Worm (Caenorhabditis elegans) whole organism, L4/young adult: ENCODE measurements around the gene F23A7.3.
"Not testable (repeated sequence)": the region's sequence is repeated elsewhere in the genome, so short reads cannot be mapped to it uniquely, and the experiment has no call there.

Source experiments
- W03F9.2 ChIP-seq: fragments of 150-350 bp; optimal IDR thresholded peaks from 2 replicates; lab custom pipeline; 2014; ENCODE audit warnings: missing biosample characterization, missing genetic modification characterization
- dao-5 ChIP-seq: sonication (generic microtip); optimal IDR thresholded peaks from 2 replicates; lab custom pipeline; 2016; ENCODE audit warnings: missing genotype, missing genetic modification characterization, moderate library complexity, missing compliant biosample characterization
- him-1 ChIP-seq: sonication (generic microtip); optimal IDR thresholded peaks from 2 replicates; lab custom pipeline; 2016; ENCODE audit warnings: missing genotype, missing genetic modification reagents, missing genetic modification characterization, missing compliant biosample characterization

F23A7.3 gene

DNA sequence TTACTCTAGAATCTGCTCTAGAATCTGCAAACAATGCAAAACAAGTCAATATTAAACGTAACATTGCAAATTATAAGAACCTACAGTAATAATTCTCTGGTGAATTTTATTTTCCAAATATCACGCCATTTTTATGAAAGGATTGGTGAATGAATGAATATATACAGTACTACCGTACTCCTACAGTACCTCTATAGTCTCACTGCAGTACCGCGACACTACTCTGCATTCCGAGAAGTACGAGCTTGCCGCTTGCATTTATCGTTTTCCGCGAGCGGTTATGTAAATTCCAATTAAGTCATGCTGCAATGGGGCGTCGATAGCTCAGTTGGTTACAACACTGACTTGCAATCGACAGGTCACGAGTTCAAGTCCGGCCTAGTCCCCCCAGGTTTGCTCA is 7.5 kb upstream of the F23A7.3 start, which contains the start of gene F23A7.4:
Gene F23A7.4 (plus strand): TSS at position 301 of the 400 bp plus-strand sequence.
- not testable (repeated sequence) for TF ChIP-seq dao-5, W03F9.2, him-1 (tag; lab: Kevin White, UChicago)

- TF ChIP-seq him-1, dao-5, W03F9.2 (tag; lab: Kevin White, UChicago): not testable (repeated sequence)
These were observed 6.7 kb upstream of the F23A7.3 start, which contains the start of gene F23A7.8 for ce11 chrX:16213073-16213472. TSS of gene F23A7.8 (plus strand) at chrX:16213373.

DNA sequence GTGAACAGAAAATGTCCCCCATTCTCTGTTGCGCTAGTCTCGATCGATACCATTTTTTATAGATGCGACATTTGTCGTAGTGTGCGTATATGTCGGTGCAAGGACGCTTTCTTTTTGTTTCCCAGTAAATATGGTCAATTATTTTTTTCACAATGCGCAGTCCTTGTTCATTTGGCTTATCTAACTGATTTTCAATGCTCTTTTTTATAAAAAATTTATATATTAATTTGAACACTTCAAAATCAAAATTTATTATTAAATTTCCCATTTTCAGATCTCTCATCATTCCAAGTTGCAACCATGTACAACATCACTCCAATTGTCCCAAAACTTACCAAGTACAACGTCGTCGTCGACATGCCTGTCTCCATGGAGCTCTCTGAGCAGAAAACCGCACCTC is 2.7 kb upstream of the F23A7.3 start, which contains the start of gene F23A7.1:
Gene F23A7.1 (plus strand): TSS at position 301 of the 400 bp plus-strand sequence.
- no peak for TF ChIP-seq him-1 (tag; lab: Kevin White, UChicago)
- no peak for TF ChIP-seq dao-5 (tag; lab: Kevin White, UChicago)
- TF ChIP-seq W03F9.2 (tag; lab: Kevin White, UChicago), result no peak

ce11 chrX:16217749-16218148 is 2.1 kb upstream of the F23A7.3 start:
- TF ChIP-seq dao-5 (tag; lab: Kevin White, UChicago) (no peak), him-1 (tag; lab: Kevin White, UChicago) (no peak), W03F9.2 (tag; lab: Kevin White, UChicago) (no peak)

DNA sequence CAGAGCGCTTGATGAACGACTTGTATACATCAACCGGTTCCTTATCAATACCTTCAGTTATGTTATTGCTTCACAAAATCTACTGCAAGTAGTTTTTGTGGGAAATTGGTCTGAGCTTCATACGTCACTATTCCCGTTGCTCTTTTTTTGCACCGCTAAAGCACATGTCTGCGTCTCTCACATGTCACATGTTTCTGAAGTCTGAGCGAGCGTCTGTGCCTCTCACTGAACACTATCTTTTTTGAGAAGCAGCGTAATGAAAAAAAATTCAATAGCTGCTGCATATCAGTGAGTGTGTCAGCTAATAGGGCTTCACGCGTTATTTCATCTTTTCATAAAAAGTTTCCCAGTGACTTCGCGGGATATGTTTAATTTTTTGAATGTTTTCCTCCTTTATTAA is 1.5 kb upstream of the F23A7.3 start:
- TF ChIP-seq W03F9.2 (tag; lab: Kevin White, UChicago), result no peak
- TF ChIP-seq him-1 (tag; lab: Kevin White, UChicago), result no peak
- TF ChIP-seq dao-5 (tag; lab: Kevin White, UChicago), result no peak

DNA sequence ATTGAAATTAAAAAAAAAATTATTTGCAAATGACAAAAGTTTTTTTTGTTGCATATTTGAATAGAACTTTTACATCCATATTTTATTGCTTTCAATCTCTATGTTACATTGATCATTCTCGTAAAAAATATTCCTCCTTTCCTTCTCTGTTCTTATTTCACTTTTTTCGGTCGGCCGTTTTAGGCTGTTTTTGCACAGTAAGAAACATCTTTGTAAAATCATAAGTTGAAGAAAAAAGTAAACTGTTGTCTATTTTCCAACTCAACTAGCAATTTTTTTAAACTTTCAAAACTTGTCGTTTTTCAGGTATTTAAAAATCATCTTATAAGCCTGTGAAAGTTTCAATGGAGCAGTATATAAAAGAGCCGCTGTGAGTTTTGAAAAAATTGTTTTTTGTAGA is 8.8 kb downstream of the F23A7.3 start, which contains the start of gene F23A7.5:
Gene F23A7.5 (plus strand): TSS at position 301 of the 400 bp plus-strand sequence.
- no peak for TF ChIP-seq W03F9.2 (tag; lab: Kevin White, UChicago)
- TF ChIP-seq him-1 (tag; lab: Kevin White, UChicago), result no peak
- no peak for TF ChIP-seq dao-5 (tag; lab: Kevin White, UChicago)

DNA sequence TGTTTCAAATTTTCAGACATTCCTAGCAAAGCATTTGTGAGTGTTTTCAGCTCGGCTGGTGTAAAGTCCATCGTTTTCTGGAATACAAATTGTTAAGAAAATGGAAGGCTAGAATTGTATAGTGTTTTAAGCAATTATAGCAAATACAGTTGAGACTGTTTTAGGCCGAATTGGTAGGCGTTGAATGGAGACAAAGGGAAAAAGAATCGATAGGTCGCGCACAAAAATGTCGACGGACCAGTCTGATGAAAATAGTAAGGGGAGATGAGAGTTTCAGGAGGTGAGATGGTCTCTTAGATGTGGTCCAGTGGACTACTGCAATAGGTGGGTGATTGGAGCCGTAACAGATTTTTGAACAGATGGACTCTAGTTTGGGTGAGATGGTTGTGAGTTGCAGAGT is 20.8 kb downstream of the F23A7.3 start:
- TF ChIP-seq dao-5 (tag; lab: Kevin White, UChicago) (no peak), him-1 (tag; lab: Kevin White, UChicago) (no peak), W03F9.2 (tag; lab: Kevin White, UChicago) (no peak)

- no peak for TF ChIP-seq W03F9.2 (tag; lab: Kevin White, UChicago)
- no peak for TF ChIP-seq dao-5 (tag; lab: Kevin White, UChicago)
- TF ChIP-seq him-1 (tag; lab: Kevin White, UChicago), result no peak
These were observed 23.3 kb downstream of the F23A7.3 start for ce11 chrX:16243129-16243528.

DNA sequence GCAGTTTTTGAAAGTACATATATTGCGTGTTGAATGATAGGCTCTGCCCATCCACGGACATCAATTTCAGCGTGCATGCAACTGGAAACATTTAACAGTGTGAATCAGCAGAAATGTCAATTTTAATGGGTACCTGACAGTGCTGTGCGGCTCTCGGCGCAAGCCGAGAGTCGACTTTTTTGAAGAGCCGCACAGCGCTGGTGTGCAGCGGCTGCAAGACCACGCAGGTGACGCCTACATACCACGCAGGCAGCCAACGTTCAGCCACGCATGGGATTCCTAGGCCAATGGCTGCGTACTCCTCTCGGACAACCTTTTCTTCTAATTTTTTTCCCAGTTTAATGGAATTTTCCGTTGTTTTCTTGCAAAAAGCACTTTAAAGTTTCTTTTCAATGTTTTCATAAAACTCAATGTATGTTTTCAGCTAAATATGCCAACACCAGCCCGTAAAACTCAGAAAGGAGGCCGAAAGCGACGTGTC is 25.0 kb downstream of the F23A7.3 start, which contains the start of gene W10G6.1:
Gene W10G6.1 (plus strand): TSS at position 431 of the 481 bp plus-strand sequence.
- no peak for TF ChIP-seq W03F9.2 (tag; lab: Kevin White, UChicago)
- no peak for TF ChIP-seq him-1 (tag; lab: Kevin White, UChicago)
- no peak for TF ChIP-seq dao-5 (tag; lab: Kevin White, UChicago)

- TF ChIP-seq him-1 (tag; lab: Kevin White, UChicago) (no peak), dao-5 (tag; lab: Kevin White, UChicago) (no peak), W03F9.2 (tag; lab: Kevin White, UChicago) (no peak)
These were observed 30.9 kb downstream of the F23A7.3 start, which contains the start of gene W10G6.6 for ce11 chrX:16250679-16251078. TSS of gene W10G6.6 (minus strand) at chrX:16250779.

ce11 chrX:16258503-16258902 is 38.7 kb downstream of the F23A7.3 start:
- TF ChIP-seq dao-5 (tag; lab: Kevin White, UChicago) (no peak), W03F9.2 (tag; lab: Kevin White, UChicago) (no peak), him-1 (tag; lab: Kevin White, UChicago) (no peak)

DNA sequence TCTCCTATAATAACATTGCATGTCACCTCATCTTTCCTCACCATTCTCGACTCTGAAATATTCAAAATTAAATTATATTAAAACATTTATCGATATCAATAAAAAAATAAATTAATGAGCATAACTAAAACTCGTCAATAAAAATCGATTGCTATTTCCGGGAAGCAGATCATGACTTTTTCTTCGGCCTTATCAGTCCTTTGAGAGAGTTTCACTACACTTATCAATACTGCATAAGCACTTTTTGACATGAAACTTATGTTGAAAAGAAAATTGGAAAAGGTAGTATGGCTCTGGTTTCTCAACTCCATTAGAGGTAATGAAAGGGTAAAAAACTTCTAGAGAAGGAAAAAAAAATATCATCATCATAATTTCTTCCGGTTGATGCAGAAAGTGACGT is 40.3 kb downstream of the F23A7.3 start:
- TF ChIP-seq him-1 (tag; lab: Kevin White, UChicago) (no peak), dao-5 (tag; lab: Kevin White, UChicago) (no peak), W03F9.2 (tag; lab: Kevin White, UChicago) (no peak)

DNA sequence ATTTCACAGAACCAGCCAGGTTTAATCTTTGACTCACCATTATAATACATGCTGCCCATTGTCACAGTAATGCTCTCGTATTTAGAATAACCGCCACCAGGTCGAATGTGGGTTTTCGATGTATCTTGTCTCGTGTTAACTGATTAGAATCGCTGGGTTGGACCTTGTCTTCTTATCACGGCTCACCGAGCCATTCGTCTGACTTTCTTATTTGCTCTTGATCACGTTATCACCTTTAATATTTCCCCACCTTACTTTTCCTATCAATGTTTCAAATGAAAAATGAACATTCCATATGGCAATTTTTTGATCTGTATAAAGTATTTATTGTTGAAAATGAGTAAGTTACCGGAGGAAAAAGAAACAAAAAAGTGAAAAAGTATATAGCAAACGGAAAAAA is 42.2 kb downstream of the F23A7.3 start, which contains the start of gene sgk-1:
Gene sgk-1 (minus strand): TSS at position 130 of the 400 bp plus-strand sequence.
- TF ChIP-seq dao-5 (tag; lab: Kevin White, UChicago) (no peak), him-1 (tag; lab: Kevin White, UChicago) (no peak), W03F9.2 (tag; lab: Kevin White, UChicago) (no peak)

ce11 chrX:16263287-16263686 is 43.5 kb downstream of the F23A7.3 start:
- TF ChIP-seq dao-5 (tag; lab: Kevin White, UChicago) (no peak), him-1 (tag; lab: Kevin White, UChicago) (no peak), W03F9.2 (tag; lab: Kevin White, UChicago) (no peak)
